Fruit fly (Drosophila melanogaster): ENCODE results near the gene Grip163.

Grip163 gene

dm6 chr3L:11957669-11958333 is 40.1 kb downstream of the Grip163 start, which contains the start of the genes CG11570 and CG43294:
TSS of gene CG11570 (minus strand) at chr3L:11957769.
TSS of gene CG43294 (plus strand) at chr3L:11958283.
- no peak for TF ChIP-seq CG32121 (GFP tag; IDR thresholded peaks at IDR 0.05)
- TF ChIP-seq CG9948 (tag; optimal IDR thresholded peaks at IDR 0.05) = no peak
- no peak for TF ChIP-seq fd96Ca (GFP tag; IDR thresholded peaks at IDR 0.05)
- TF ChIP-seq EcR (GFP tag; optimal IDR thresholded peaks at IDR 0.05) = no peak
- no peak for TF ChIP-seq CG14655 (GFP tag; optimal IDR thresholded peaks at IDR 0.05)
- no peak for TF ChIP-seq CG8159 (tag; optimal IDR thresholded peaks at IDR 0.05)
- no peak for TF ChIP-seq CG8301 (tag; optimal IDR thresholded peaks at IDR 0.05)
- TF ChIP-seq CG34367 (tag; optimal IDR thresholded peaks at IDR 0.05) = no peak
- TF ChIP-seq Ets98B (GFP tag; IDR thresholded peaks at IDR 0.05) = no peak
- TF ChIP-seq D1 (tag; optimal IDR thresholded peaks at IDR 0.05) = no peak
- TF ChIP-seq CG12605 (GFP tag; IDR thresholded peaks at IDR 0.05) = no peak
- no peak for TF ChIP-seq Pif1A (GFP tag; optimal IDR thresholded peaks at IDR 0.05)
- no peak for TF ChIP-seq CG4496 (GFP tag; IDR thresholded peaks at IDR 0.05)
- no peak for TF ChIP-seq CG15710 (tag; optimal IDR thresholded peaks at IDR 0.05)
- TF ChIP-seq CG10348 (GFP tag; IDR thresholded peaks at IDR 0.05) = no peak
- no peak for TF ChIP-seq rn (GFP tag; IDR thresholded peaks at IDR 0.05)
- TF ChIP-seq CG13204 (GFP tag; optimal IDR thresholded peaks at IDR 0.05) = no peak
- TF ChIP-seq gl (tag; optimal IDR thresholded peaks at IDR 0.05) = no peak
- no peak for TF ChIP-seq Pif1B (GFP tag; optimal IDR thresholded peaks at IDR 0.05)
- no peak for TF ChIP-seq CG17806 (tag; optimal IDR thresholded peaks at IDR 0.05)

DNA sequence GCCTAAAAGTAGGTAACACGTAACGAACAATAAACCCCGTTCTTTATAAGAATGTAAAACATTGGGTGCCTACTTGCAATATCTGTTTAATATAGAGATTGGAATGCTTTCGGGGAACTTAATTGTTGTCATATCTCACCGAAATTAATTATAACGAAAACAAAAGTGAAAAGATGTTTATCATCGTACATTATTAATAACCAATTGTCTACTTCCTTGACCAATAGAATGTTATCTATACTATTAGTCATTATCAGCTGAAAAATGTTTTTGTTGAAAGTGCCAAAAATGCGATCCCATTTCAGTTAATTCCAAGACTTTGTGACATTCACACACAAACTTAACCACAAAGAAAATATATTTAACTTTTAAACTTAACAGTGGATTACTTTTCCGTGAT is 44.2 kb downstream of the Grip163 start, which contains the start of gene CG7248:
Gene CG7248 (plus strand): TSS at position 301 of the 400 bp plus-strand sequence.
- TF ChIP-seq Pif1B (GFP tag; optimal IDR thresholded peaks at IDR 0.05) (no peak), CG14655 (GFP tag; optimal IDR thresholded peaks at IDR 0.05) (no peak), CG17806 (tag; optimal IDR thresholded peaks at IDR 0.05) (no peak), CG9948 (tag; optimal IDR thresholded peaks at IDR 0.05) (no peak), CG15710 (tag; optimal IDR thresholded peaks at IDR 0.05) (no peak), CG8159 (tag; optimal IDR thresholded peaks at IDR 0.05) (no peak), CG34367 (tag; optimal IDR thresholded peaks at IDR 0.05) (no peak), Pif1A (GFP tag; optimal IDR thresholded peaks at IDR 0.05) (no peak), rn (GFP tag; IDR thresholded peaks at IDR 0.05) (no peak), CG10348 (GFP tag; IDR thresholded peaks at IDR 0.05) (no peak), gl (tag; optimal IDR thresholded peaks at IDR 0.05) (no peak), D1 (tag; optimal IDR thresholded peaks at IDR 0.05) (no peak), CG8301 (tag; optimal IDR thresholded peaks at IDR 0.05) (no peak), fd96Ca (GFP tag; IDR thresholded peaks at IDR 0.05) (no peak), CG32121 (GFP tag; IDR thresholded peaks at IDR 0.05) (no peak), CG12605 (GFP tag; IDR thresholded peaks at IDR 0.05) (no peak)

DNA sequence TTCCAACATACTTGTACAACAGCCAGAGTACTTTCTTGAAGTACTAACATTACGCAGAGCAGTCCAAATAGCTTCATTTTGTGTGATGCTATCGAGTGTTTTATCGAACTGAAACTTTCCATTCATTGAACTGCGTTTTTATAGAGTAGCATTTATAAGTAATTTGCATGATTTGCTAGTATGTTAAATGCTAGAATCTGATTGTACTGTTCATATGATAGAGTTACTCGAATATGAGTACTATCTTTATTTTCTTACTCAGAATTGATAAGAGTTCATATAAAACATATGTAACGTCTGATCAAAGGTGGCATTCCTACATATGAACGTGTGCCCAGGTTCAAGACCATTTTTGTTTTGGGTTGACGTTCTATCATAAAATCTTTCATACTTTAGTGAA is 44.7 kb downstream of the Grip163 start, which contains the start of gene obst-G:
Gene obst-G (minus strand): TSS at position 101 of the 400 bp plus-strand sequence.
- no peak for TF ChIP-seq gl (tag; optimal IDR thresholded peaks at IDR 0.05)
- no peak for TF ChIP-seq CG9948 (tag; optimal IDR thresholded peaks at IDR 0.05)
- TF ChIP-seq fd96Ca (GFP tag; IDR thresholded peaks at IDR 0.05) = no peak
- no peak for TF ChIP-seq D1 (tag; optimal IDR thresholded peaks at IDR 0.05)
- no peak for TF ChIP-seq CG34367 (tag; optimal IDR thresholded peaks at IDR 0.05)
- TF ChIP-seq Ets98B (GFP tag; IDR thresholded peaks at IDR 0.05) = no peak

dm6 chr3L:11949539-11949938 is 48.4 kb downstream of the Grip163 start, which contains the start of gene CG17826:
TSS of gene CG17826 (plus strand) at chr3L:11949839.
- TF ChIP-seq CG32121 (GFP tag; IDR thresholded peaks at IDR 0.05) (no peak), CG8301 (tag; optimal IDR thresholded peaks at IDR 0.05) (no peak), Snoo (tag; optimal IDR thresholded peaks at IDR 0.05) (no peak), CG15710 (tag; optimal IDR thresholded peaks at IDR 0.05) (no peak), fd96Ca (GFP tag; IDR thresholded peaks at IDR 0.05) (no peak), D1 (tag; optimal IDR thresholded peaks at IDR 0.05) (no peak), Pif1B (GFP tag; optimal IDR thresholded peaks at IDR 0.05) (no peak), rn (GFP tag; IDR thresholded peaks at IDR 0.05) (no peak), CG10348 (GFP tag; IDR thresholded peaks at IDR 0.05) (no peak), CG17806 (tag; optimal IDR thresholded peaks at IDR 0.05) (no peak), CG8159 (tag; optimal IDR thresholded peaks at IDR 0.05) (no peak), CG34367 (tag; optimal IDR thresholded peaks at IDR 0.05) (no peak), gl (tag; optimal IDR thresholded peaks at IDR 0.05) (no peak), Pif1A (GFP tag; optimal IDR thresholded peaks at IDR 0.05) (no peak), Ets98B (GFP tag; IDR thresholded peaks at IDR 0.05) (no peak), CG14655 (GFP tag; optimal IDR thresholded peaks at IDR 0.05) (no peak), CG12605 (GFP tag; IDR thresholded peaks at IDR 0.05) (no peak), EcR (GFP tag; optimal IDR thresholded peaks at IDR 0.05) (no peak), CG13204 (GFP tag; optimal IDR thresholded peaks at IDR 0.05) (no peak)

DNA sequence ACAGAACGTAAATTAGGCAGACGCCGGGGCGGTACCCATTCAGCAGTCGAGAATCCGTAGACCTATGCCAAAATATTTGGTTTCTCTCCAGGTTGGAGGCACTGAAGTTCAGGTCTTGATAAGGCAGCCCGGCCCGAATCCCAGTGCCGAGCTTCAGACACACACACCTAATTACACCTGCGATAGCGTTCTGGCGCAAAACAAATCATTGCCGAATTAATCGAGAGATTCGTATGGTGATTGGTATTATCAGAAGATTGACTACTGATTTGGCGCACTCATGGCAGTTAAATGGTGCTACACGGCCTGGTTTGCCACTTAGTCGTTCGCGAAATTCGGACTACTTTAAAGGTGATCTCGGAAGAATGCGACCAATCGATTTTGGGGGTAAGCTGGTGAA is 50.6 kb downstream of the Grip163 start, which contains the start of gene CG7252:
Gene CG7252 (plus strand): TSS at position 319 of the 400 bp plus-strand sequence.
- TF ChIP-seq CG32121 (GFP tag; IDR thresholded peaks at IDR 0.05) (no peak), Ets98B (GFP tag; IDR thresholded peaks at IDR 0.05) (no peak), CG8159 (tag; optimal IDR thresholded peaks at IDR 0.05) (no peak), CG12605 (GFP tag; IDR thresholded peaks at IDR 0.05) (no peak), CG9948 (tag; optimal IDR thresholded peaks at IDR 0.05) (no peak), CG17806 (tag; optimal IDR thresholded peaks at IDR 0.05) (no peak), fd96Ca (GFP tag; IDR thresholded peaks at IDR 0.05) (no peak), CG8301 (tag; optimal IDR thresholded peaks at IDR 0.05) (no peak), Pif1B (GFP tag; optimal IDR thresholded peaks at IDR 0.05) (no peak), CG15710 (tag; optimal IDR thresholded peaks at IDR 0.05) (no peak), Pif1A (GFP tag; optimal IDR thresholded peaks at IDR 0.05) (no peak)

dm6 chr3L:11944752-11945151 is 53.2 kb downstream of the Grip163 start, which contains the start of gene CG5883:
TSS of gene CG5883 (minus strand) at chr3L:11944852.
- no peak for TF ChIP-seq CG4496 (GFP tag; IDR thresholded peaks at IDR 0.05)
- TF ChIP-seq fd96Ca (GFP tag; IDR thresholded peaks at IDR 0.05) = no peak
- no peak for TF ChIP-seq CG8301 (tag; optimal IDR thresholded peaks at IDR 0.05)
- TF ChIP-seq Snoo (tag; optimal IDR thresholded peaks at IDR 0.05) = no peak
- no peak for TF ChIP-seq CG9948 (tag; optimal IDR thresholded peaks at IDR 0.05)
- TF ChIP-seq rn (GFP tag; IDR thresholded peaks at IDR 0.05) = no peak
- no peak for TF ChIP-seq CG32121 (GFP tag; IDR thresholded peaks at IDR 0.05)
- TF ChIP-seq CG15710 (tag; optimal IDR thresholded peaks at IDR 0.05) = no peak
- TF ChIP-seq CG12605 (GFP tag; IDR thresholded peaks at IDR 0.05) = no peak
- no peak for TF ChIP-seq Ets98B (GFP tag; IDR thresholded peaks at IDR 0.05)
- TF ChIP-seq Pif1A (GFP tag; optimal IDR thresholded peaks at IDR 0.05) = no peak
- no peak for TF ChIP-seq D1 (tag; optimal IDR thresholded peaks at IDR 0.05)
- TF ChIP-seq EcR (GFP tag; optimal IDR thresholded peaks at IDR 0.05) = no peak
- no peak for TF ChIP-seq CG14655 (GFP tag; optimal IDR thresholded peaks at IDR 0.05)
- no peak for TF ChIP-seq Pif1B (GFP tag; optimal IDR thresholded peaks at IDR 0.05)
- TF ChIP-seq CG13204 (GFP tag; optimal IDR thresholded peaks at IDR 0.05) = no peak
- TF ChIP-seq CG17806 (tag; optimal IDR thresholded peaks at IDR 0.05) = no peak
- TF ChIP-seq gl (tag; optimal IDR thresholded peaks at IDR 0.05) = no peak

Data from whole organism, pupa.